Worm (Caenorhabditis elegans): ENCODE data around the gene C27D6.11.

Gene C27D6.11

DNA sequence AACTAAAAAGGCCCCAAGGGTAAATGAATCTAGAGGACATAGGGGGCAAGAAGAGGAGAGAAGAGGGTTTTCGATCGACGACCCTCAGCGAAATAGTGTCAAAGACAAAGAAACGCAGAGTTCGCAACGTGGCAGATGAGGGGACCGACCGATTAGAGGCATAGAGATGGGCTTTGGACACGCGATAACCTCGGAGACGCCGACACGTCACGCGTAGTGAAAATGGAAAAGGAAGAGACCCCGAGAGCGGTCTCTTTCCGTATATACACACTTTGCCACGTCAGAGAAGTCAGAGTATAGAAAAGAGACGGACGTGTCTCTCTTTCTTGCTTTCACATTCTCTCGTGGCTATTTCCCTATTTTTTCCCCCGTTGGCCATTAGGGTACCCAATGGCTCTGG, 20.5 kb upstream of the C27D6.11 start (continued):
- TF ChIP-seq egl-43 (GFP tag; IDR thresholded peaks at IDR 0.05) (peak; percentile 78), ZK546.5 (tag; optimal IDR thresholded peaks at IDR 0.05) (no peak), mxl-3 (GFP tag; optimal IDR thresholded peaks at IDR 0.05) (peak; percentile 89), fos-1 (tag; optimal IDR thresholded peaks at IDR 0.05) (no peak), tra-1 (GFP tag; IDR thresholded peaks at IDR 0.05) (peak; percentile 45), mep-1 (tag; optimal IDR thresholded peaks at IDR 0.05) (peak; percentile 78), nhr-48 (tag; optimal IDR thresholded peaks at IDR 0.05) (peak; percentile 51), F10B5.3 (tag; optimal IDR thresholded peaks at IDR 0.05) (no peak), set-16 (GFP tag; IDR thresholded peaks at IDR 0.05) (peak; percentile 59; the same call in 1 of the 2 replicates), T26A8.4 (GFP tag; IDR thresholded peaks at IDR 0.05) (0 out of 2 replicates have a peak, but pooled peaks have one; percentile 27), sdz-12 (GFP tag; optimal IDR thresholded peaks at IDR 0.05) (no peak), cey-2 (tag; optimal IDR thresholded peaks at IDR 0.05; ENCODE audit: borderline replicate concordance, insufficient read depth) (no peak), spr-3 (GFP tag; optimal IDR thresholded peaks at IDR 0.05) (no peak), aha-1 (tag) (peak; percentile 98), nhr-11 (tag; optimal IDR thresholded peaks at IDR 0.05) (peak; percentile 75), duxl-1 (tag; optimal IDR thresholded peaks at IDR 0.05; ENCODE audit: poor library complexity) (no peak), saeg-2 (GFP tag; IDR thresholded peaks at IDR 0.05) (no peak), Y48G9A.11 (GFP tag; IDR thresholded peaks at IDR 0.05) (no peak), F49E8.2 (tag; optimal IDR thresholded peaks at IDR 0.05; ENCODE audit: borderline replicate concordance) (no peak), F37D6.2 (tag; optimal IDR thresholded peaks at IDR 0.05) (peak; percentile 75), daf-16 (GFP tag; optimal IDR thresholded peaks at IDR 0.05) (no peak), daf-16 (tag; optimal IDR thresholded peaks at IDR 0.05) (peak; percentile 1)

- TF ChIP-seq mdt-29 (GFP tag; IDR thresholded peaks at IDR 0.05): no peak
- peak; percentile 86 for TF ChIP-seq aha-1 (tag)
Measured at ce11 chrII:5180272-5180671, 19.3 kb upstream of the C27D6.11 start.

- TF ChIP-seq ceh-82 (tag; optimal IDR thresholded peaks at IDR 0.05) (no peak), nhr-237 (tag; optimal IDR thresholded peaks at IDR 0.05) (no peak), sdz-12 (GFP tag; optimal IDR thresholded peaks at IDR 0.05) (peak; percentile 40), Y75B8A.6 (GFP tag; IDR thresholded peaks at IDR 0.05) (0 out of 2 replicates have a peak, but pooled peaks have one; percentile 12), nhr-28 (tag; optimal IDR thresholded peaks at IDR 0.05) (no peak), zfp-2 (tag; optimal IDR thresholded peaks at IDR 0.05) (no peak), php-3 (GFP tag; IDR thresholded peaks at IDR 0.05) (no peak), lsy-2 (tag; optimal IDR thresholded peaks at IDR 0.05) (peak in 1 of 2 experiments; percentile 11), saeg-2 (GFP tag; IDR thresholded peaks at IDR 0.05) (0 out of 2 replicates have a peak, but pooled peaks have one; percentile 21), daf-16 (GFP tag; optimal IDR thresholded peaks at IDR 0.05) (no peak), daf-16 (tag; optimal IDR thresholded peaks at IDR 0.05) (no peak), T26A8.4 (GFP tag; IDR thresholded peaks at IDR 0.05) (peak; percentile 56)
Measured at ce11 chrII:5178609-5179008, 17.6 kb upstream of the C27D6.11 start.

- TF ChIP-seq unc-62 (GFP tag; optimal IDR thresholded peaks at IDR 0.05 in 1 of 2) (peak in 1 of 2 experiments; percentile 44), unc-62 (tag; optimal IDR thresholded peaks at IDR 0.05) (no peak), aha-1 (tag) (peak; percentile 17), sdz-12 (GFP tag; optimal IDR thresholded peaks at IDR 0.05) (no peak), cey-2 (tag; optimal IDR thresholded peaks at IDR 0.05; ENCODE audit: borderline replicate concordance, insufficient read depth) (no peak), nhr-28 (tag; optimal IDR thresholded peaks at IDR 0.05) (no peak)
Measured at ce11 chrII:5177902-5178301, 16.9 kb upstream of the C27D6.11 start, which contains the start of gene C27D6.12. Gene C27D6.12, minus strand, starts transcription at chrII:5178002.

- peak in 1 of 2 experiments; percentile 37 for TF ChIP-seq unc-62 (GFP tag; optimal IDR thresholded peaks at IDR 0.05 in 1 of 2)
- no peak for TF ChIP-seq unc-62 (tag; optimal IDR thresholded peaks at IDR 0.05)
- TF ChIP-seq R02D3.7 (tag; optimal IDR thresholded peaks at IDR 0.05): no peak
- no peak for TF ChIP-seq zag-1 (tag; optimal IDR thresholded peaks at IDR 0.05)
- peak; percentile 93 for TF ChIP-seq aha-1 (tag)
Measured at ce11 chrII:5176934-5177333, 15.9 kb upstream of the C27D6.11 start.
